Worm (Caenorhabditis elegans): ENCODE results near the gene F22F4.5.

The F22F4.5 gene

ce11 chrX:5992770-5993169 is at the start of gene F22F4.5:
TSS of gene F22F4.5 (minus strand) at chrX:5992870.
- TF ChIP-seq klf-2 (GFP tag; conservative IDR thresholded peaks at IDR 0.05) (no peak), ztf-29 (GFP tag; IDR thresholded peaks at IDR 0.05) (no peak), ref-1 (GFP tag; conservative IDR thresholded peaks at IDR 0.05) (no peak), ztf-23 (GFP tag; IDR thresholded peaks at IDR 0.05) (no peak), T22C8.4 (GFP tag; IDR thresholded peaks at IDR 0.05) (no peak), tab-1 (GFP tag; IDR thresholded peaks at IDR 0.05) (no peak), flt-1 (GFP tag; IDR thresholded peaks at IDR 0.05) (no peak)

ce11 chrX:6041995-6042481 is 49.4 kb upstream of the F22F4.5 start:
- no peak for TF ChIP-seq med-1 (GFP tag; optimal IDR thresholded peaks at IDR 0.05; ENCODE audit: insufficient read depth)
- 0 out of 2 replicates have a peak, but pooled peaks have one; percentile 29 for TF ChIP-seq tab-1 (GFP tag; IDR thresholded peaks at IDR 0.05)
- no peak for TF ChIP-seq flt-1 (GFP tag; IDR thresholded peaks at IDR 0.05)

- TF ChIP-seq klf-2 (GFP tag; conservative IDR thresholded peaks at IDR 0.05) = no peak
- TF ChIP-seq ref-1 (GFP tag; conservative IDR thresholded peaks at IDR 0.05) = no peak
- no peak for TF ChIP-seq ztf-29 (GFP tag; IDR thresholded peaks at IDR 0.05)
- no peak for TF ChIP-seq tab-1 (GFP tag; IDR thresholded peaks at IDR 0.05)
- no peak for TF ChIP-seq T22C8.4 (GFP tag; IDR thresholded peaks at IDR 0.05)
- TF ChIP-seq med-1 (GFP tag; optimal IDR thresholded peaks at IDR 0.05; ENCODE audit: insufficient read depth) = no peak
- TF ChIP-seq ztf-23 (GFP tag; IDR thresholded peaks at IDR 0.05) = no peak
- no peak for TF ChIP-seq flt-1 (GFP tag; IDR thresholded peaks at IDR 0.05)
- no peak for TF ChIP-seq cog-1 (tag; optimal IDR thresholded peaks at IDR 0.05)
These were observed 48.4 kb upstream of the F22F4.5 start for ce11 chrX:6041094-6041441.

ce11 chrX:6040435-6041093 is 47.9 kb upstream of the F22F4.5 start:
- TF ChIP-seq flt-1 (GFP tag; IDR thresholded peaks at IDR 0.05) (no peak), ztf-29 (GFP tag; IDR thresholded peaks at IDR 0.05) (no peak), T22C8.4 (GFP tag; IDR thresholded peaks at IDR 0.05) (no peak), cog-1 (tag; optimal IDR thresholded peaks at IDR 0.05) (no peak), ztf-23 (GFP tag; IDR thresholded peaks at IDR 0.05) (no peak), med-1 (GFP tag; optimal IDR thresholded peaks at IDR 0.05; ENCODE audit: insufficient read depth) (no peak), klf-2 (GFP tag; conservative IDR thresholded peaks at IDR 0.05) (no peak), tab-1 (GFP tag; IDR thresholded peaks at IDR 0.05) (no peak), ref-1 (GFP tag; conservative IDR thresholded peaks at IDR 0.05) (no peak)

- no peak for TF ChIP-seq ztf-23 (GFP tag; IDR thresholded peaks at IDR 0.05)
- no peak for TF ChIP-seq klf-2 (GFP tag; conservative IDR thresholded peaks at IDR 0.05)
- no peak for TF ChIP-seq tab-1 (GFP tag; IDR thresholded peaks at IDR 0.05)
- no peak for TF ChIP-seq ref-1 (GFP tag; conservative IDR thresholded peaks at IDR 0.05)
- no peak for TF ChIP-seq cog-1 (tag; optimal IDR thresholded peaks at IDR 0.05)
These were observed 46.9 kb upstream of the F22F4.5 start, which contains the start of gene hsp-25 for ce11 chrX:6039544-6039943. TSS of gene hsp-25 (minus strand) at chrX:6039644.

ce11 chrX:6031169-6031568 is 38.5 kb upstream of the F22F4.5 start, which contains the start of gene ipp-5:
TSS of gene ipp-5 (plus strand) at chrX:6031469.
- TF ChIP-seq cog-1 (tag; optimal IDR thresholded peaks at IDR 0.05) = no peak
- TF ChIP-seq tab-1 (GFP tag; IDR thresholded peaks at IDR 0.05) = no peak
- TF ChIP-seq med-1 (GFP tag; optimal IDR thresholded peaks at IDR 0.05; ENCODE audit: insufficient read depth) = no peak
- TF ChIP-seq ztf-29 (GFP tag; IDR thresholded peaks at IDR 0.05) = no peak

- TF ChIP-seq T22C8.4 (GFP tag; IDR thresholded peaks at IDR 0.05) (no peak), klf-2 (GFP tag; conservative IDR thresholded peaks at IDR 0.05) (no peak), tab-1 (GFP tag; IDR thresholded peaks at IDR 0.05) (no peak), ref-1 (GFP tag; conservative IDR thresholded peaks at IDR 0.05) (no peak), ztf-29 (GFP tag; IDR thresholded peaks at IDR 0.05) (no peak), flt-1 (GFP tag; IDR thresholded peaks at IDR 0.05) (no peak), cog-1 (tag; optimal IDR thresholded peaks at IDR 0.05) (no peak), med-1 (GFP tag; optimal IDR thresholded peaks at IDR 0.05; ENCODE audit: insufficient read depth) (no peak), ztf-23 (GFP tag; IDR thresholded peaks at IDR 0.05) (no peak)
These were observed 36.4 kb upstream of the F22F4.5 start for ce11 chrX:6029075-6029474.

ce11 chrX:6026732-6027528 is 34.3 kb upstream of the F22F4.5 start:
- TF ChIP-seq flt-1 (GFP tag; IDR thresholded peaks at IDR 0.05) (no peak), tab-1 (GFP tag; IDR thresholded peaks at IDR 0.05) (no peak)

ce11 chrX:6024977-6025376 is 32.3 kb upstream of the F22F4.5 start:
- TF ChIP-seq T22C8.4 (GFP tag; IDR thresholded peaks at IDR 0.05) = no peak
- no peak for TF ChIP-seq flt-1 (GFP tag; IDR thresholded peaks at IDR 0.05)
- no peak for TF ChIP-seq med-1 (GFP tag; optimal IDR thresholded peaks at IDR 0.05; ENCODE audit: insufficient read depth)
- TF ChIP-seq ztf-23 (GFP tag; IDR thresholded peaks at IDR 0.05) = no peak
- no peak for TF ChIP-seq cog-1 (tag; optimal IDR thresholded peaks at IDR 0.05)
- no peak for TF ChIP-seq ref-1 (GFP tag; conservative IDR thresholded peaks at IDR 0.05)
- no peak for TF ChIP-seq tab-1 (GFP tag; IDR thresholded peaks at IDR 0.05)
- no peak for TF ChIP-seq ztf-29 (GFP tag; IDR thresholded peaks at IDR 0.05)
- no peak for TF ChIP-seq klf-2 (GFP tag; conservative IDR thresholded peaks at IDR 0.05)

ce11 chrX:6022469-6022868 is 29.8 kb upstream of the F22F4.5 start, which contains the start of gene lelo-3:
TSS of gene lelo-3 (minus strand) at chrX:6022569.
- TF ChIP-seq cog-1 (tag; optimal IDR thresholded peaks at IDR 0.05) (no peak), tab-1 (GFP tag; IDR thresholded peaks at IDR 0.05) (no peak), T22C8.4 (GFP tag; IDR thresholded peaks at IDR 0.05) (no peak), ref-1 (GFP tag; conservative IDR thresholded peaks at IDR 0.05) (no peak), med-1 (GFP tag; optimal IDR thresholded peaks at IDR 0.05; ENCODE audit: insufficient read depth) (no peak), klf-2 (GFP tag; conservative IDR thresholded peaks at IDR 0.05) (no peak), flt-1 (GFP tag; IDR thresholded peaks at IDR 0.05) (no peak), ztf-29 (GFP tag; IDR thresholded peaks at IDR 0.05) (no peak), ztf-23 (GFP tag; IDR thresholded peaks at IDR 0.05) (no peak)
